Worm (Caenorhabditis elegans): Measurements from ENCODE around the gene F21D12.3.

F21D12.3 gene

DNA sequence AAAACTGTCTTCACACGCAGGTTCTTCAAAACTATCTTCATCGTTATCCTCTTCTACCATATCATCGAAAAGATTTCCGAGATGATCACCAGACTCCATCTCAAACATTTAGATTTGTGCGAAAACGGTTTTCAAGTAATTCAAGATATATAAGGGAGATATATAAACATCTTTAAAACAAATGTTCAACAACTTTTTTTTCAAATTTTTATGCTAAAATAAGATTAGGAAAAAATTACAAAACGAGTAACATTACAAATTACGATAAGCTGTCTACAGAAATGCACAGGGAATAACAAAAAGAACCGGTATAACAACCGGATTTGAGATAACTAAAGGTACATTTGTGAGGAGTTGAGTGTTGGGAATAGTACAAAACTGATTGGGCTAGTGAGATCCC lies 27.9 kb downstream of the F21D12.3 start, which contains the start of gene C30G12.6:
Gene C30G12.6 (minus strand): TSS at position 101 of the 400 bp plus-strand sequence.
- TF ChIP-seq nhr-67 (tag; optimal IDR thresholded peaks at IDR 0.05): no peak

DNA sequence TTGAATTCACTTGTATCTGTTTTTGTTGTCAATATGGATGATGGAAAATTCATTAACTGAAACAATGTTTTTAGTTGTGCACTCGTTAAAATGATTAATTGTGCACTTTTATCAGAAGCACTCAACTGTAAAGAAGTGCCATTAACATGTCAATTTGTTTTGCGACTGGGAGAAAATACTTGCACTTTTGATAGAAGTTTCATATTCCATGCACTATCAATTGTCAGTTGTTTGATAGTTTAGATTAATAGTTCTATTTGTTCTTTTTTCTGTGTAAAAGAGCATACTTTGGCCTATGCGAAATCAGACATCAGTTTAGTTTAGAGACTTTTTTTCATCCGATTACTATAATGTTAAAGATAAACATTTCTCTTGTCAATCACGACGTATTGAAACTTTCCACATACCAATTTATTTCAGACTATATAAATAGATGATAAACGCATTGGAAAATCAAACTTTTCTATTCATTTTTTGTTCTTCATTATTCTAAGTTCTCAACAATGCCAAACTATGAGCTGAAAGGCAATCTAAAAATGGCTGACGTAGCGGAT lies 33.8 kb downstream of the F21D12.3 start, which contains the start of gene C30G12.2:
Gene C30G12.2 (plus strand): TSS at position 504 of the 554 bp plus-strand sequence.
- TF ChIP-seq ztf-4 (tag; optimal IDR thresholded peaks at IDR 0.05): no peak
- TF ChIP-seq pha-4 (tag; optimal IDR thresholded peaks at IDR 0.05): no peak
- no peak for TF ChIP-seq skn-1 (tag; optimal IDR thresholded peaks at IDR 0.05)
- TF ChIP-seq nhr-23 (tag; optimal IDR thresholded peaks at IDR 0.05): no peak
- peak; percentile 85 for TF ChIP-seq elt-2 (tag; optimal IDR thresholded peaks at IDR 0.05)
- TF ChIP-seq nhr-237 (tag; optimal IDR thresholded peaks at IDR 0.05): no peak
- no peak for TF ChIP-seq nhr-67 (tag; optimal IDR thresholded peaks at IDR 0.05)
- no peak for TF ChIP-seq nhr-12 (tag; optimal IDR thresholded peaks at IDR 0.05)
- peak; percentile 92 for TF ChIP-seq pqm-1 (tag; optimal IDR thresholded peaks at IDR 0.05)

- no peak for TF ChIP-seq ZK546.5 (tag; optimal IDR thresholded peaks at IDR 0.05)
- TF ChIP-seq ama-1 (optimal IDR thresholded peaks at IDR 0.05): no peak
- TF ChIP-seq aly-2 (tag; optimal IDR thresholded peaks at IDR 0.05): no peak
- TF ChIP-seq mdl-1 (tag; optimal IDR thresholded peaks at IDR 0.05): no peak
- no peak for TF ChIP-seq ceh-82 (tag; optimal IDR thresholded peaks at IDR 0.05)
- TF ChIP-seq nhr-12 (tag; optimal IDR thresholded peaks at IDR 0.05): no peak
- TF ChIP-seq unc-39 (tag; optimal IDR thresholded peaks at IDR 0.05): no peak
- TF ChIP-seq daf-12 (tag; optimal IDR thresholded peaks at IDR 0.05): no peak
- no peak for TF ChIP-seq skn-1 (tag; optimal IDR thresholded peaks at IDR 0.05)
- TF ChIP-seq nhr-67 (tag; optimal IDR thresholded peaks at IDR 0.05): no peak
- peak; percentile 68 for TF ChIP-seq nhr-25 (tag; optimal IDR thresholded peaks at IDR 0.05)
- TF ChIP-seq nhr-43 (tag; optimal IDR thresholded peaks at IDR 0.05; ENCODE audit: poor library complexity, severe bottlenecking): peak; percentile 75
- no peak for TF ChIP-seq snpc-4 (tag; optimal IDR thresholded peaks at IDR 0.05)
- TF ChIP-seq elt-1 (tag; optimal IDR thresholded peaks at IDR 0.05): no peak
- TF ChIP-seq sea-2 (GFP tag; optimal IDR thresholded peaks at IDR 0.05): no peak
- peak; percentile 64 for TF ChIP-seq unc-62 (GFP tag; optimal IDR thresholded peaks at IDR 0.05)
- TF ChIP-seq lsy-12 (tag; optimal IDR thresholded peaks at IDR 0.05): peak; percentile 37
- TF ChIP-seq elt-3 (tag; optimal IDR thresholded peaks at IDR 0.05): peak; percentile 49 to 57 (median 50)
- TF ChIP-seq zag-1 (tag; optimal IDR thresholded peaks at IDR 0.05): no peak
- no peak for TF ChIP-seq pqm-1 (tag; optimal IDR thresholded peaks at IDR 0.05)
- TF ChIP-seq R02D3.7 (tag; optimal IDR thresholded peaks at IDR 0.05): no peak
- no peak for TF ChIP-seq ztf-4 (tag; optimal IDR thresholded peaks at IDR 0.05)
- no peak for TF ChIP-seq ztf-11 (tag; optimal IDR thresholded peaks at IDR 0.05)
- TF ChIP-seq nhr-11 (tag; optimal IDR thresholded peaks at IDR 0.05): no peak
- no peak for TF ChIP-seq lin-39 (tag; optimal IDR thresholded peaks at IDR 0.05)
- TF ChIP-seq lin-15B (tag; optimal IDR thresholded peaks at IDR 0.05): no peak
- peak; percentile 41 for TF ChIP-seq elt-2 (tag; optimal IDR thresholded peaks at IDR 0.05)
- TF ChIP-seq jun-1 (tag; optimal IDR thresholded peaks at IDR 0.05): no peak
- TF ChIP-seq nhr-23 (tag; optimal IDR thresholded peaks at IDR 0.05): peak; percentile 96
- TF ChIP-seq ceh-16 (tag; optimal IDR thresholded peaks at IDR 0.05): no peak
- no peak for TF ChIP-seq fos-1 (tag; optimal IDR thresholded peaks at IDR 0.05)
- no peak for TF ChIP-seq nfya-1 (tag; optimal IDR thresholded peaks at IDR 0.05; ENCODE audit: insufficient read depth)
- TF ChIP-seq hmg-11 (tag; optimal IDR thresholded peaks at IDR 0.05): no peak
- peak; percentile 6 for TF ChIP-seq pha-4 (tag; optimal IDR thresholded peaks at IDR 0.05)
- no peak for TF ChIP-seq ceh-28 (tag; optimal IDR thresholded peaks at IDR 0.05)
- no peak for TF ChIP-seq nhr-237 (tag; optimal IDR thresholded peaks at IDR 0.05)
- no peak for TF ChIP-seq nhr-76 (tag; optimal IDR thresholded peaks at IDR 0.05)
- no peak for TF ChIP-seq ceh-9 (tag; optimal IDR thresholded peaks at IDR 0.05)
- no peak for TF ChIP-seq fkh-10 (GFP tag; optimal IDR thresholded peaks at IDR 0.05)
- TF ChIP-seq eor-1 (tag; optimal IDR thresholded peaks at IDR 0.05): no peak
- TF ChIP-seq tbx-2 (tag; optimal IDR thresholded peaks at IDR 0.05): no peak
- TF ChIP-seq nhr-77 (tag; optimal IDR thresholded peaks at IDR 0.05): no peak
These were observed 36.1 kb downstream of the F21D12.3 start for ce11 chrII:7287709-7288108.
